Worm (Caenorhabditis elegans) whole organism, midembryonic: ENCODE measurements around the gene srsx-35.

Experiments used
- flt-1 ChIP-seq: fragments of 200-800 bp; sonication (Bioruptor generic); IDR thresholded peaks from 2 replicates; pipeline ENCODE4 v1.3.6; 2022; ENCODE audit warnings: missing genetic modification characterization, missing compliant biosample characterization
- klf-2 ChIP-seq: fragments of 200-800 bp; sonication (Bioruptor generic); conservative IDR thresholded peaks from 2 replicates; pipeline ENCODE4 v1.3.6; 2022; ENCODE audit warnings: missing genetic modification reagents, missing genetic modification characterization, missing compliant biosample characterization
- med-1 ChIP-seq: sonication (generic microtip); optimal IDR thresholded peaks from 2 replicates; lab custom pipeline; 2017; ENCODE audit warnings: missing genetic modification characterization, mild to moderate bottlenecking, missing compliant biosample characterization, antibody characterized with exemption, missing genetic modification reagents; ENCODE audit not compliant: insufficient read depth
- ref-1 ChIP-seq: fragments of 200-800 bp; sonication (Bioruptor generic); conservative IDR thresholded peaks from 2 replicates; pipeline ENCODE4 v1.3.6; 2022; ENCODE audit warnings: missing genetic modification reagents, missing genetic modification characterization, missing compliant biosample characterization
- tab-1 ChIP-seq: fragments of 200-800 bp; sonication (Bioruptor generic); IDR thresholded peaks from 2 replicates; pipeline ENCODE4 v1.3.6; 2022; ENCODE audit warnings: missing genetic modification characterization, missing compliant biosample characterization
- ztf-23 ChIP-seq: fragments of 200-800 bp; sonication (Bioruptor generic); IDR thresholded peaks from 2 replicates; pipeline ENCODE4 v1.3.6; 2022; ENCODE audit warnings: missing genetic modification reagents, missing genetic modification characterization, missing compliant biosample characterization
- ztf-29 ChIP-seq: fragments of 200-800 bp; sonication (Bioruptor generic); IDR thresholded peaks from 2 replicates; pipeline ENCODE4 v1.3.6; 2022; ENCODE audit warnings: missing genetic modification reagents, missing genetic modification characterization, missing compliant biosample characterization

DNA sequence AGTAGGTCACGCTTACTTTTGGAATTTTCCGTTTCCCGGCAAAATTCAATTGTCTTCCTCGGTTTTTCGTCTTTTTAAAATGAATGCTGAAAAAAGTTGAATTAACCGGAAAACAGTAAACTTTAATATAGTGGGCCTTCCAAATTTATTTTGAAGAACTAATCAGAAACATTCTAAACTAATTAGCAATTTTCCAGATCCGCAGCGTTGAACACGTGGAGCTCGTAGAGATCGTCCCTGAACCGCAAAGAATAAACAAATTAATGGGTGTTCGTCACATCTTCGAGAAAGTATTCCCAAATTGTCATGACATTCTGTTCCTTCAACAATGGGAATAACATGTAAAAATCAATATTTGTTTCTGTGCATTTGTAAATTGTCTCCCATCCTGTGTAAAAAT lies 35.0 kb downstream of the srsx-35 start:
- TF ChIP-seq flt-1 (GFP tag; lab: Robert Waterston, UW) (no peak), ref-1 (GFP tag; lab: Robert Waterston, UW) (no peak), tab-1 (GFP tag; lab: Robert Waterston, UW) (no peak), klf-2 (GFP tag; lab: Robert Waterston, UW) (no peak), ztf-29 (GFP tag; lab: Robert Waterston, UW) (no peak), ztf-23 (GFP tag; lab: Robert Waterston, UW) (no peak), med-1 (GFP tag; lab: Kevin White, UChicago) (no peak)
